Worm (Caenorhabditis elegans) whole organism, dauer: Measurements from ENCODE around the gene gpx-5.

Experiments
- unc-62 ChIP-seq: sonication (generic microtip); optimal IDR thresholded peaks from 2 replicates; lab custom pipeline; 2017; ENCODE audit warnings: missing biosample characterization, missing genetic modification reagents, missing genetic modification characterization

gpx-5 gene

ce11 chrX:9552404-9552803 lies 32.1 kb upstream of the gpx-5 start:
- TF ChIP-seq unc-62 (GFP tag; lab: Kevin White, UChicago): no peak

- no peak for TF ChIP-seq unc-62 (GFP tag; lab: Kevin White, UChicago)
Observed at ce11 chrX:9553095-9553494, 31.4 kb upstream of the gpx-5 start.

- TF ChIP-seq unc-62 (GFP tag; lab: Kevin White, UChicago): no peak
Observed at ce11 chrX:9555238-9555637, 29.2 kb upstream of the gpx-5 start.

- TF ChIP-seq unc-62 (GFP tag; lab: Kevin White, UChicago): no peak
Observed at ce11 chrX:9556038-9556437, 28.4 kb upstream of the gpx-5 start.

ce11 chrX:9560931-9561330 lies 23.5 kb upstream of the gpx-5 start:
- no peak for TF ChIP-seq unc-62 (GFP tag; lab: Kevin White, UChicago)

ce11 chrX:9565881-9566280 lies 18.6 kb upstream of the gpx-5 start, which contains the start of gene moc-5:
TSS of gene moc-5 (minus strand) at chrX:9565981.
- TF ChIP-seq unc-62 (GFP tag; lab: Kevin White, UChicago): no peak

ce11 chrX:9566429-9566828 lies 18.0 kb upstream of the gpx-5 start, which contains the start of gene F49E2.2:
TSS of gene F49E2.2 (plus strand) at chrX:9566729.
- no peak for TF ChIP-seq unc-62 (GFP tag; lab: Kevin White, UChicago)

ce11 chrX:9568574-9568973 lies 15.9 kb upstream of the gpx-5 start:
- no peak for TF ChIP-seq unc-62 (GFP tag; lab: Kevin White, UChicago)

ce11 chrX:9576928-9577327 lies 7.5 kb upstream of the gpx-5 start, which contains the start of gene glb-17:
TSS of gene glb-17 (minus strand) at chrX:9577028.
- no peak for TF ChIP-seq unc-62 (GFP tag; lab: Kevin White, UChicago)

ce11 chrX:9585584-9586166 lies 1.2 kb downstream of the gpx-5 start:
- TF ChIP-seq unc-62 (GFP tag; lab: Kevin White, UChicago): no peak

ce11 chrX:9587642-9588041 lies 3.2 kb downstream of the gpx-5 start, which contains the start of gene gpx-3:
TSS of gene gpx-3 (plus strand) at chrX:9587942.
- TF ChIP-seq unc-62 (GFP tag; lab: Kevin White, UChicago): no peak

ce11 chrX:9589123-9589522 lies 4.7 kb downstream of the gpx-5 start, which contains the start of gene del-8:
TSS of gene del-8 (plus strand) at chrX:9589423.
- TF ChIP-seq unc-62 (GFP tag; lab: Kevin White, UChicago): no peak

ce11 chrX:9597299-9597698 lies 12.8 kb downstream of the gpx-5 start:
- TF ChIP-seq unc-62 (GFP tag; lab: Kevin White, UChicago): no peak

- no peak for TF ChIP-seq unc-62 (GFP tag; lab: Kevin White, UChicago)
Observed at ce11 chrX:9602625-9603024, 18.2 kb downstream of the gpx-5 start.

- no peak for TF ChIP-seq unc-62 (GFP tag; lab: Kevin White, UChicago)
Observed at ce11 chrX:9603180-9603579, 18.7 kb downstream of the gpx-5 start.

ce11 chrX:9608127-9608526 lies 23.7 kb downstream of the gpx-5 start:
- TF ChIP-seq unc-62 (GFP tag; lab: Kevin White, UChicago): no peak

- no peak for TF ChIP-seq unc-62 (GFP tag; lab: Kevin White, UChicago)
Observed at ce11 chrX:9610040-9610613, 25.7 kb downstream of the gpx-5 start, which contains the start of gene C11E4.6. TSS of gene C11E4.6 (plus strand) at chrX:9610563.
